Fruit fly (Drosophila melanogaster) whole organism, pupa: ENCODE measurements around the gene PCNA2.

ENCODE experiments used
- CG10348 ChIP-seq: fragments of 200-800 bp; sonication (Bioruptor generic); IDR thresholded peaks from 2 replicates; pipeline ENCODE4 v1.3.6; 2022; ENCODE audit warnings: missing biosample characterization, missing genetic modification characterization
- CG12605 ChIP-seq: fragments of 200-800 bp; sonication (Bioruptor generic); IDR thresholded peaks from 2 replicates; pipeline ENCODE4 v1.3.6; 2022; ENCODE audit warnings: missing biosample characterization, missing genetic modification characterization
- CG13204 ChIP-seq: fragments of 200-800 bp; sonication (Bioruptor generic); optimal IDR thresholded peaks from 2 replicates; lab custom pipeline; 2018; ENCODE audit warnings: missing biosample characterization, mild to moderate bottlenecking, missing genetic modification characterization, moderate library complexity
- CG14655 ChIP-seq: fragments of 200-800 bp; sonication (Bioruptor generic); optimal IDR thresholded peaks from 3 replicates; lab custom pipeline; 2017; ENCODE audit warnings: mild to moderate bottlenecking, missing biosample characterization, missing genetic modification reagents, missing genetic modification characterization
- CG15710 ChIP-seq: fragments of 200-800 bp; sonication (Bioruptor generic); optimal IDR thresholded peaks from 2 replicates; lab custom pipeline; 2018; ENCODE audit warnings: missing biosample characterization, mild to moderate bottlenecking, missing genetic modification characterization, moderate library complexity
- CG17806 ChIP-seq: fragments of 200-800 bp; sonication (Bioruptor generic); optimal IDR thresholded peaks from 2 replicates; lab custom pipeline; 2018; ENCODE audit warnings: missing biosample characterization, mild to moderate bottlenecking, missing genetic modification characterization, moderate library complexity
- CG32121 ChIP-seq: fragments of 200-800 bp; sonication (Bioruptor generic); IDR thresholded peaks from 2 replicates; pipeline ENCODE4 v1.3.6; 2022; ENCODE audit warnings: missing biosample characterization, missing genetic modification characterization
- CG34367 ChIP-seq: fragments of 200-800 bp; sonication (Bioruptor generic); optimal IDR thresholded peaks from 2 replicates; lab custom pipeline; 2018; ENCODE audit warnings: missing biosample characterization, mild to moderate bottlenecking, missing genetic modification characterization
- CG4496 ChIP-seq: fragments of 200-800 bp; sonication (Bioruptor generic); IDR thresholded peaks from 3 replicates; pipeline ENCODE4 v1.3.6; 2022; ENCODE audit warnings: missing biosample characterization, missing genetic modification characterization
- CG8159 ChIP-seq: fragments of 200-800 bp; sonication (Bioruptor generic); optimal IDR thresholded peaks from 3 replicates; lab custom pipeline; 2018; ENCODE audit warnings: missing biosample characterization, mild to moderate bottlenecking, missing genetic modification characterization, moderate library complexity
- CG8301 ChIP-seq: fragments of 200-800 bp; sonication (Bioruptor generic); optimal IDR thresholded peaks from 2 replicates; lab custom pipeline; 2018; ENCODE audit warnings: missing biosample characterization, mild to moderate bottlenecking, missing genetic modification characterization
- CG9948 ChIP-seq: fragments of 200-800 bp; sonication (Bioruptor generic); optimal IDR thresholded peaks from 2 replicates; lab custom pipeline; 2018; ENCODE audit warnings: missing biosample characterization, mild to moderate bottlenecking, missing genetic modification characterization, moderate library complexity
- D1 ChIP-seq: fragments of 200-800 bp; sonication (Bioruptor generic); optimal IDR thresholded peaks from 2 replicates; lab custom pipeline; 2018; ENCODE audit warnings: missing biosample characterization, mild to moderate bottlenecking, missing genetic modification characterization, moderate library complexity
- EcR ChIP-seq: fragments of 200-800 bp; sonication (Bioruptor generic); optimal IDR thresholded peaks from 3 replicates; lab custom pipeline; 2019; ENCODE audit warnings: missing biosample characterization, missing genetic modification characterization, mild to moderate bottlenecking, moderate library complexity, missing genetic modification reagents
- Ets98B ChIP-seq: fragments of 200-800 bp; sonication (Bioruptor generic); IDR thresholded peaks from 2 replicates; pipeline ENCODE4 v1.3.6; 2022; ENCODE audit warnings: missing biosample characterization, missing genetic modification characterization
- Pif1A ChIP-seq: fragments of 200-800 bp; sonication (Bioruptor generic); optimal IDR thresholded peaks from 3 replicates; lab custom pipeline; 2016; ENCODE audit warnings: missing biosample characterization, missing genetic modification characterization
- Pif1B ChIP-seq: fragments of 200-800 bp; sonication (Bioruptor generic); optimal IDR thresholded peaks from 3 replicates; lab custom pipeline; 2016; ENCODE audit warnings: missing biosample characterization, missing genetic modification characterization
- Snoo ChIP-seq: fragments of 200-800 bp; sonication (Bioruptor generic); optimal IDR thresholded peaks from 3 replicates; lab custom pipeline; 2017; ENCODE audit warnings: missing biosample characterization, mild to moderate bottlenecking, missing genetic modification characterization, inconsistent platforms
- fd96Ca ChIP-seq: fragments of 200-800 bp; sonication (Bioruptor generic); IDR thresholded peaks from 3 replicates; pipeline ENCODE4 v1.3.6; 2022; ENCODE audit warnings: missing biosample characterization, missing genetic modification characterization
- gl ChIP-seq: fragments of 200-800 bp; sonication (Bioruptor generic); optimal IDR thresholded peaks from 2 replicates; lab custom pipeline; 2018; ENCODE audit warnings: missing biosample characterization, mild to moderate bottlenecking, missing genetic modification characterization
- rn ChIP-seq: fragments of 200-800 bp; sonication (Bioruptor generic); IDR thresholded peaks from 2 replicates; pipeline ENCODE4 v1.3.6; 2022; ENCODE audit warnings: missing biosample characterization, missing genetic modification characterization

Gene PCNA2

dm6 chr2L:19588924-19589323 lies 5.1 kb upstream of the PCNA2 start:
- TF ChIP-seq CG9948 (tag; lab: Kevin White, UChicago) (no peak), CG13204 (GFP tag; lab: Kevin White, UChicago) (no peak), CG12605 (GFP tag; lab: Robert Waterston, UW) (no peak), gl (tag; lab: Kevin White, UChicago) (no peak), CG15710 (tag; lab: Kevin White, UChicago) (no peak), fd96Ca (no peak), CG14655 (GFP tag; lab: Kevin White, UChicago) (no peak), Pif1B (GFP tag; lab: Kevin White, UChicago) (no peak), EcR (GFP tag; lab: Kevin White, UChicago) (no peak), D1 (tag; lab: Kevin White, UChicago) (no peak), Pif1A (GFP tag; lab: Kevin White, UChicago) (no peak), Snoo (no peak), CG8159 (tag; lab: Kevin White, UChicago) (no peak), Ets98B (GFP tag; lab: Robert Waterston, UW) (no peak), CG17806 (tag; lab: Kevin White, UChicago) (no peak)

dm6 chr2L:19587334-19587659 lies 3.5 kb upstream of the PCNA2 start:
- TF ChIP-seq CG12605 (GFP tag; lab: Robert Waterston, UW) (no peak), CG32121 (0 out of 2 replicates have a peak, but pooled peaks have one; percentile 5), Pif1A (GFP tag; lab: Kevin White, UChicago) (no peak), fd96Ca (no peak), D1 (tag; lab: Kevin White, UChicago) (no peak), EcR (GFP tag; lab: Kevin White, UChicago) (no peak), CG17806 (tag; lab: Kevin White, UChicago) (no peak)

dm6 chr2L:19586436-19587333 lies 2.9 kb upstream of the PCNA2 start, which contains the start of gene Lar:
Gene Lar (plus strand): TSS chr2L:19586623.
- peak; percentile 32 for TF ChIP-seq CG9948 (tag; lab: Kevin White, UChicago)
- TF ChIP-seq Pif1A (GFP tag; lab: Kevin White, UChicago), result no peak
- peak; percentile 28 for TF ChIP-seq Pif1B (GFP tag; lab: Kevin White, UChicago)
- no peak for TF ChIP-seq EcR (GFP tag; lab: Kevin White, UChicago)
- TF ChIP-seq CG8159 (tag; lab: Kevin White, UChicago), result peak; percentile 43
- TF ChIP-seq CG34367 (tag; lab: Kevin White, UChicago), result no peak
- peak; percentile 65 for TF ChIP-seq CG4496
- TF ChIP-seq gl (tag; lab: Kevin White, UChicago), result no peak
- peak; percentile 63 for TF ChIP-seq CG32121
- peak; percentile 66; the same call in 2 of the 3 replicates for TF ChIP-seq fd96Ca
- peak; percentile 23 for TF ChIP-seq CG15710 (tag; lab: Kevin White, UChicago)
- no peak for TF ChIP-seq CG17806 (tag; lab: Kevin White, UChicago)
- TF ChIP-seq CG10348 (GFP tag; lab: Robert Waterston, UW), result no peak
- TF ChIP-seq Snoo, result peak; percentile 23
- no peak for TF ChIP-seq CG14655 (GFP tag; lab: Kevin White, UChicago)
- peak; percentile 77; the same call in 1 of the 2 replicates for TF ChIP-seq Ets98B (GFP tag; lab: Robert Waterston, UW)
- TF ChIP-seq rn (GFP tag; lab: Robert Waterston, UW), result no peak
- TF ChIP-seq D1 (tag; lab: Kevin White, UChicago), result no peak
- TF ChIP-seq CG12605 (GFP tag; lab: Robert Waterston, UW), result 0 out of 2 replicates have a peak, but pooled peaks have one; percentile 43
- TF ChIP-seq CG13204 (GFP tag; lab: Kevin White, UChicago), result no peak
- peak; percentile 26 for TF ChIP-seq CG8301 (tag; lab: Kevin White, UChicago)

dm6 chr2L:19582185-19582584 lies 1.6 kb downstream of the PCNA2 start, which contains the start of gene Hakai:
Gene Hakai (minus strand): TSS chr2L:19582474.
- TF ChIP-seq Snoo (peak; percentile 37), CG14655 (GFP tag; lab: Kevin White, UChicago) (no peak), CG8301 (tag; lab: Kevin White, UChicago) (no peak), rn (GFP tag; lab: Robert Waterston, UW) (0 out of 2 replicates have a peak, but pooled peaks have one; percentile 21), fd96Ca (peak; percentile 70), CG4496 (0 out of 3 replicates have a peak, but pooled peaks have one; percentile 60), CG12605 (GFP tag; lab: Robert Waterston, UW) (no peak), gl (tag; lab: Kevin White, UChicago) (no peak), Pif1B (GFP tag; lab: Kevin White, UChicago) (peak; percentile 19), Ets98B (GFP tag; lab: Robert Waterston, UW) (0 out of 2 replicates have a peak, but pooled peaks have one; percentile 7), Pif1A (GFP tag; lab: Kevin White, UChicago) (no peak), CG9948 (tag; lab: Kevin White, UChicago) (no peak), CG32121 (no peak), CG10348 (GFP tag; lab: Robert Waterston, UW) (no peak), D1 (tag; lab: Kevin White, UChicago) (no peak), CG8159 (tag; lab: Kevin White, UChicago) (peak; percentile 29), CG34367 (tag; lab: Kevin White, UChicago) (no peak), CG13204 (GFP tag; lab: Kevin White, UChicago) (no peak), CG15710 (tag; lab: Kevin White, UChicago) (peak; percentile 12)
